Fruit fly (Drosophila melanogaster) whole organism, pupa: Measurements from ENCODE around the gene rost.

Experiments
- CG10348 ChIP-seq: fragments of 200-800 bp; sonication (Bioruptor generic); IDR thresholded peaks from 2 replicates; pipeline ENCODE4 v1.3.6; 2022; ENCODE audit warnings: missing biosample characterization, missing genetic modification characterization
- CG12605 ChIP-seq: fragments of 200-800 bp; sonication (Bioruptor generic); IDR thresholded peaks from 2 replicates; pipeline ENCODE4 v1.3.6; 2022; ENCODE audit warnings: missing biosample characterization, missing genetic modification characterization
- CG13204 ChIP-seq: fragments of 200-800 bp; sonication (Bioruptor generic); optimal IDR thresholded peaks from 2 replicates; lab custom pipeline; 2018; ENCODE audit warnings: missing biosample characterization, mild to moderate bottlenecking, missing genetic modification characterization, moderate library complexity
- CG14655 ChIP-seq: fragments of 200-800 bp; sonication (Bioruptor generic); optimal IDR thresholded peaks from 3 replicates; lab custom pipeline; 2017; ENCODE audit warnings: mild to moderate bottlenecking, missing biosample characterization, missing genetic modification reagents, missing genetic modification characterization
- CG15710 ChIP-seq: fragments of 200-800 bp; sonication (Bioruptor generic); optimal IDR thresholded peaks from 2 replicates; lab custom pipeline; 2018; ENCODE audit warnings: missing biosample characterization, mild to moderate bottlenecking, missing genetic modification characterization, moderate library complexity
- CG17806 ChIP-seq: fragments of 200-800 bp; sonication (Bioruptor generic); optimal IDR thresholded peaks from 2 replicates; lab custom pipeline; 2018; ENCODE audit warnings: missing biosample characterization, mild to moderate bottlenecking, missing genetic modification characterization, moderate library complexity
- CG32121 ChIP-seq: fragments of 200-800 bp; sonication (Bioruptor generic); IDR thresholded peaks from 2 replicates; pipeline ENCODE4 v1.3.6; 2022; ENCODE audit warnings: missing biosample characterization, missing genetic modification characterization
- CG34367 ChIP-seq: fragments of 200-800 bp; sonication (Bioruptor generic); optimal IDR thresholded peaks from 2 replicates; lab custom pipeline; 2018; ENCODE audit warnings: missing biosample characterization, mild to moderate bottlenecking, missing genetic modification characterization
- CG4496 ChIP-seq: fragments of 200-800 bp; sonication (Bioruptor generic); IDR thresholded peaks from 3 replicates; pipeline ENCODE4 v1.3.6; 2022; ENCODE audit warnings: missing biosample characterization, missing genetic modification characterization
- CG8159 ChIP-seq: fragments of 200-800 bp; sonication (Bioruptor generic); optimal IDR thresholded peaks from 3 replicates; lab custom pipeline; 2018; ENCODE audit warnings: missing biosample characterization, mild to moderate bottlenecking, missing genetic modification characterization, moderate library complexity
- CG8301 ChIP-seq: fragments of 200-800 bp; sonication (Bioruptor generic); optimal IDR thresholded peaks from 2 replicates; lab custom pipeline; 2018; ENCODE audit warnings: missing biosample characterization, mild to moderate bottlenecking, missing genetic modification characterization
- CG9948 ChIP-seq: fragments of 200-800 bp; sonication (Bioruptor generic); optimal IDR thresholded peaks from 2 replicates; lab custom pipeline; 2018; ENCODE audit warnings: missing biosample characterization, mild to moderate bottlenecking, missing genetic modification characterization, moderate library complexity
- D1 ChIP-seq: fragments of 200-800 bp; sonication (Bioruptor generic); optimal IDR thresholded peaks from 2 replicates; lab custom pipeline; 2018; ENCODE audit warnings: missing biosample characterization, mild to moderate bottlenecking, missing genetic modification characterization, moderate library complexity
- EcR ChIP-seq: fragments of 200-800 bp; sonication (Bioruptor generic); optimal IDR thresholded peaks from 3 replicates; lab custom pipeline; 2019; ENCODE audit warnings: missing biosample characterization, missing genetic modification characterization, mild to moderate bottlenecking, moderate library complexity, missing genetic modification reagents
- Ets98B ChIP-seq: fragments of 200-800 bp; sonication (Bioruptor generic); IDR thresholded peaks from 2 replicates; pipeline ENCODE4 v1.3.6; 2022; ENCODE audit warnings: missing biosample characterization, missing genetic modification characterization
- Pif1A ChIP-seq: fragments of 200-800 bp; sonication (Bioruptor generic); optimal IDR thresholded peaks from 3 replicates; lab custom pipeline; 2016; ENCODE audit warnings: missing biosample characterization, missing genetic modification characterization
- Pif1B ChIP-seq: fragments of 200-800 bp; sonication (Bioruptor generic); optimal IDR thresholded peaks from 3 replicates; lab custom pipeline; 2016; ENCODE audit warnings: missing biosample characterization, missing genetic modification characterization
- Snoo ChIP-seq: fragments of 200-800 bp; sonication (Bioruptor generic); optimal IDR thresholded peaks from 3 replicates; lab custom pipeline; 2017; ENCODE audit warnings: missing biosample characterization, mild to moderate bottlenecking, missing genetic modification characterization, inconsistent platforms
- fd96Ca ChIP-seq: fragments of 200-800 bp; sonication (Bioruptor generic); IDR thresholded peaks from 3 replicates; pipeline ENCODE4 v1.3.6; 2022; ENCODE audit warnings: missing biosample characterization, missing genetic modification characterization
- gl ChIP-seq: fragments of 200-800 bp; sonication (Bioruptor generic); optimal IDR thresholded peaks from 2 replicates; lab custom pipeline; 2018; ENCODE audit warnings: missing biosample characterization, mild to moderate bottlenecking, missing genetic modification characterization
- rn ChIP-seq: fragments of 200-800 bp; sonication (Bioruptor generic); IDR thresholded peaks from 2 replicates; pipeline ENCODE4 v1.3.6; 2022; ENCODE audit warnings: missing biosample characterization, missing genetic modification characterization

rost gene

dm6 chr2L:8937837-8938413 is 51.4 kb downstream of the rost start:
- no peak for TF ChIP-seq D1
- no peak for TF ChIP-seq CG32121 (GFP tag; lab: Robert Waterston, UW)
- TF ChIP-seq gl (tag; lab: Kevin White, UChicago) = no peak
- TF ChIP-seq fd96Ca = no peak
- no peak for TF ChIP-seq Ets98B (GFP tag; lab: Robert Waterston, UW)
- no peak for TF ChIP-seq CG8159 (tag; lab: Kevin White, UChicago)
- TF ChIP-seq CG4496 (GFP tag; lab: Robert Waterston, UW) = no peak
- no peak for TF ChIP-seq Snoo
- no peak for TF ChIP-seq CG17806 (tag; lab: Kevin White, UChicago)
- no peak for TF ChIP-seq CG10348 (GFP tag; lab: Robert Waterston, UW)
- no peak for TF ChIP-seq CG34367 (tag; lab: Kevin White, UChicago)
- no peak for TF ChIP-seq CG15710 (tag; lab: Kevin White, UChicago)
- no peak for TF ChIP-seq Pif1B (GFP tag; lab: Kevin White, UChicago)
- TF ChIP-seq CG8301 = no peak
- TF ChIP-seq Pif1A (GFP tag; lab: Kevin White, UChicago) = no peak
- TF ChIP-seq CG9948 = no peak
- no peak for TF ChIP-seq CG12605 (GFP tag; lab: Robert Waterston, UW)
- TF ChIP-seq EcR (GFP tag; lab: Kevin White, UChicago) = no peak
- TF ChIP-seq CG14655 (GFP tag; lab: Kevin White, UChicago) = no peak
- no peak for TF ChIP-seq rn (GFP tag; lab: Robert Waterston, UW)

- no peak for TF ChIP-seq gl (tag; lab: Kevin White, UChicago)
- peak; percentile 18 for TF ChIP-seq Pif1B (GFP tag; lab: Kevin White, UChicago)
- TF ChIP-seq CG34367 (tag; lab: Kevin White, UChicago) = no peak
- peak; percentile 36 for TF ChIP-seq Ets98B (GFP tag; lab: Robert Waterston, UW)
- TF ChIP-seq Pif1A (GFP tag; lab: Kevin White, UChicago) = peak; percentile 48
- no peak for TF ChIP-seq CG13204 (GFP tag; lab: Kevin White, UChicago)
- peak; percentile 59 for TF ChIP-seq CG8159 (tag; lab: Kevin White, UChicago)
- TF ChIP-seq D1 = no peak
- TF ChIP-seq Snoo = peak; percentile 62
- 0 out of 3 replicates have a peak, but pooled peaks have one; percentile 31 for TF ChIP-seq CG4496 (GFP tag; lab: Robert Waterston, UW)
- TF ChIP-seq CG10348 (GFP tag; lab: Robert Waterston, UW) = no peak
- no peak for TF ChIP-seq CG15710 (tag; lab: Kevin White, UChicago)
- no peak for TF ChIP-seq rn (GFP tag; lab: Robert Waterston, UW)
Measured at dm6 chr2L:8937003-8937402, 52.3 kb downstream of the rost start, which contains the start of gene Tsp29Fb. TSS of gene Tsp29Fb (plus strand) at chr2L:8937390.
